Worm (Caenorhabditis elegans) whole organism, L3 larva: Measurements from ENCODE around the gene bli-5.
A peak's percentile ranks its signal among the peaks of the same experiment; 100 is the strongest.

ENCODE experiments used
- ZK546.5 ChIP-seq: sonication (generic microtip); optimal IDR thresholded peaks from 2 replicates; lab custom pipeline; 2017; ENCODE audit warnings: missing biosample characterization, missing genetic modification characterization
- ama-1 ChIP-seq: fragments of 150-350 bp; optimal IDR thresholded peaks from 2 replicates; lab custom pipeline; 2018
- ceh-28 ChIP-seq: fragments of 150-350 bp; optimal IDR thresholded peaks from 2 replicates; lab custom pipeline; 2014; ENCODE audit warnings: missing biosample characterization, missing genetic modification reagents, missing genetic modification characterization
- ceh-82 ChIP-seq: fragments of 150-350 bp; optimal IDR thresholded peaks from 2 replicates; lab custom pipeline; 2014; ENCODE audit warnings: missing biosample characterization, missing genetic modification characterization
- egl-27 ChIP-seq: sonication (generic microtip); optimal IDR thresholded peaks from 4 replicates; lab custom pipeline; 2017; ENCODE audit warnings: missing biosample characterization, missing genetic modification reagents, missing genetic modification characterization
- elt-2 ChIP-seq: sonication (generic microtip); optimal IDR thresholded peaks from 2 replicates; lab custom pipeline; 2016; ENCODE audit warnings: missing genetic modification reagents, mild to moderate bottlenecking, missing genetic modification characterization, missing compliant biosample characterization
- elt-3 ChIP-seq, 3 experiments: fragments of 150-350 bp in 1 of 3; sonication (generic microtip) in 2 of 3; optimal IDR thresholded peaks; 2 replicates in 2 of 3; 4 replicates in 1 of 3; lab custom pipeline; 2014 to 2017; ENCODE audit warnings: missing biosample characterization in 3 of 3, missing genetic modification characterization in 3 of 3
- eor-1 ChIP-seq, 2 experiments: fragments of 150-350 bp; optimal IDR thresholded peaks; 2 replicates each; lab custom pipeline; 2014 to 2018; ENCODE audit warnings: missing biosample characterization in 2 of 2, missing genetic modification characterization in 2 of 2
- fkh-2 ChIP-seq: fragments of 150-350 bp; optimal IDR thresholded peaks from 2 replicates; lab custom pipeline; 2014; ENCODE audit warnings: missing biosample characterization, missing genetic modification reagents, missing genetic modification characterization
- fos-1 ChIP-seq: fragments of 150-350 bp; optimal IDR thresholded peaks from 2 replicates; lab custom pipeline; 2014; ENCODE audit warnings: missing biosample characterization, missing genetic modification characterization
- hmg-11 ChIP-seq: sonication (generic microtip); optimal IDR thresholded peaks from 2 replicates; lab custom pipeline; 2016; ENCODE audit warnings: missing genetic modification characterization, missing compliant biosample characterization
- jun-1 ChIP-seq: fragments of 150-350 bp; optimal IDR thresholded peaks from 2 replicates; lab custom pipeline; 2014; ENCODE audit warnings: missing biosample characterization, missing genetic modification reagents, missing genetic modification characterization
- lin-15B ChIP-seq: fragments of 150-350 bp; optimal IDR thresholded peaks from 2 replicates; lab custom pipeline; 2014; ENCODE audit warnings: missing biosample characterization, missing genetic modification characterization
- lin-39 ChIP-seq: fragments of 150-350 bp; optimal IDR thresholded peaks from 2 replicates; lab custom pipeline; 2018; ENCODE audit warnings: missing biosample characterization, missing genetic modification reagents, missing genetic modification characterization
- mdl-1 ChIP-seq: fragments of 150-350 bp; optimal IDR thresholded peaks from 2 replicates; lab custom pipeline; 2014; ENCODE audit warnings: missing biosample characterization, missing genetic modification characterization
- mml-1 ChIP-seq: fragments of 150-350 bp; sonication (generic microtip); optimal IDR thresholded peaks from 3 replicates; lab custom pipeline; 2014; ENCODE audit warnings: missing biosample characterization, missing genetic modification characterization
- nfya-1 ChIP-seq: sonication (generic microtip); optimal IDR thresholded peaks from 2 replicates; lab custom pipeline; 2017; ENCODE audit warnings: missing genetic modification characterization, mild to moderate bottlenecking, missing compliant biosample characterization, antibody characterized with exemption, moderate library complexity; ENCODE audit not compliant: insufficient read depth
- nhr-12 ChIP-seq: fragments of 150-350 bp; optimal IDR thresholded peaks from 2 replicates; lab custom pipeline; 2014; ENCODE audit warnings: missing biosample characterization, missing genetic modification characterization
- nhr-23 ChIP-seq: fragments of 150-350 bp; optimal IDR thresholded peaks from 2 replicates; lab custom pipeline; 2014; ENCODE audit warnings: missing biosample characterization, missing genetic modification reagents, missing genetic modification characterization
- nhr-25 ChIP-seq: sonication (generic microtip); optimal IDR thresholded peaks from 2 replicates; lab custom pipeline; 2017; ENCODE audit warnings: missing biosample characterization, missing genetic modification characterization
- nhr-28 ChIP-seq: fragments of 150-350 bp; optimal IDR thresholded peaks from 2 replicates; lab custom pipeline; 2014; ENCODE audit warnings: missing biosample characterization, missing genetic modification characterization
- nhr-43 ChIP-seq: sonication (generic microtip); optimal IDR thresholded peaks from 2 replicates; lab custom pipeline; 2016; ENCODE audit warnings: mild to moderate bottlenecking, missing genetic modification characterization, missing compliant biosample characterization; ENCODE audit not compliant: poor library complexity, severe bottlenecking
- nhr-67 ChIP-seq: fragments of 150-350 bp; optimal IDR thresholded peaks from 2 replicates; lab custom pipeline; 2014; ENCODE audit warnings: missing biosample characterization, missing genetic modification characterization
- nhr-77 ChIP-seq: fragments of 150-350 bp; optimal IDR thresholded peaks from 2 replicates; lab custom pipeline; 2014; ENCODE audit warnings: missing biosample characterization, missing genetic modification characterization
- pha-4 ChIP-seq: fragments of 150-350 bp; optimal IDR thresholded peaks from 2 replicates; lab custom pipeline; 2014; ENCODE audit warnings: missing biosample characterization, missing genetic modification reagents, missing genetic modification characterization
- pqm-1 ChIP-seq: fragments of 150-350 bp; optimal IDR thresholded peaks from 2 replicates; lab custom pipeline; 2017; ENCODE audit warnings: missing biosample characterization, missing genetic modification characterization, inconsistent platforms
- sea-2 ChIP-seq: fragments of 150-350 bp; sonication (generic microtip); optimal IDR thresholded peaks from 4 replicates; lab custom pipeline; 2014; ENCODE audit warnings: missing biosample characterization, missing genetic modification reagents, missing genetic modification characterization
- skn-1 ChIP-seq: fragments of 150-350 bp; optimal IDR thresholded peaks from 2 replicates; lab custom pipeline; 2014; ENCODE audit warnings: missing biosample characterization, missing genetic modification characterization
- snpc-4 ChIP-seq: fragments of 150-350 bp; optimal IDR thresholded peaks from 2 replicates; lab custom pipeline; 2014; ENCODE audit warnings: missing biosample characterization, missing genetic modification characterization
- unc-39 ChIP-seq: sonication (generic microtip); optimal IDR thresholded peaks from 4 replicates; lab custom pipeline; 2017; ENCODE audit warnings: missing biosample characterization, missing genetic modification characterization
- unc-62 ChIP-seq: fragments of 150-350 bp; sonication (generic microtip); optimal IDR thresholded peaks from 4 replicates; lab custom pipeline; 2014; ENCODE audit warnings: missing biosample characterization, missing genetic modification reagents, missing genetic modification characterization
- ztf-11 ChIP-seq: fragments of 150-350 bp; optimal IDR thresholded peaks from 2 replicates; lab custom pipeline; 2014; ENCODE audit warnings: missing biosample characterization, missing genetic modification characterization

bli-5 gene

ce11 chrIII:13436843-13437242 is 7.3 kb upstream of the bli-5 start, which contains the start of gene F45G2.9:
Gene F45G2.9 (minus strand): TSS chrIII:13436943.
- no peak for TF ChIP-seq nhr-23
- no peak for TF ChIP-seq mdl-1 (tag; lab: Kevin White, UChicago)
- no peak for TF ChIP-seq hmg-11
- no peak for TF ChIP-seq fos-1 (tag; lab: Kevin White, UChicago)
- TF ChIP-seq nhr-28 (tag; lab: Kevin White, UChicago) = no peak
- no peak for TF ChIP-seq nfya-1
- TF ChIP-seq nhr-12 (tag; lab: Kevin White, UChicago) = no peak

DNA sequence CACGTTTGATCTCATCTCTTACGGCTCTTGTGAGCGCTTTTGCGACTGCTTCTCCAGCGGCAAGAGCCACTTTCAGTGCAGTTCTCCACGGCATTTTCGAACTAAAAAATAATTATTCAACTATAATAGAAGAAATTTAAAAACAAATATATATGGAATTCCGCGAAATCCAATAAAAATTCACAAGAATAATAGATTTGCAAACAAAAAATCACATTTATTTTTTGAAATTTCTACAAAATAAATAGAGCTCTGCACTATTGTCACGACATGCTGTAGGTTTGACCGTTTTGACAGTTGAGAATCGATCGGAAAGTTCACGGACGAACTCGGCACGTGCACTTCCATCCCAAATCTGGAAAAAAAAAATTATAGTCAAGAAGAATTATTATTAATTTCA is 6.0 kb upstream of the bli-5 start, which contains the start of gene F45G2.8:
Gene F45G2.8, minus strand, starts transcription at position 101 of the 400 bp plus-strand sequence.
- no peak for TF ChIP-seq elt-2

DNA sequence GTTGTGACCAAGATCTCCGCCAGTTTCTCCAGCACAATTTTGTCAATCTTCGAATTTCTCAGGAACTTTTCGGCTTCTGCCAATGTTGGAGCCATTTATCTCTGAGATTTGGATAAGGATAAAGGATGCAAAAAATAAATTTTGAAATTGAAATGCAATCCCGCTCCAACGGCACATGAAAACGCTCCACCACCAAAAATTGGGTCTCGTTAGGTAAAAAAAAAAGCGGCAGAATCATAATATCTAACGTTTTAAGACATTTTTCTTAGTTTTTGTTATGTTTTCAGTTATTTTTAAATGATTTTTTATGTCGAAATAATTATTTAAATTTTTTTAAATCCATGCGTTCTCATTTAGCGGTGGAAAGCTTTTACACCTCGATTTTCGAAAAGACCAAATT is 4.8 kb upstream of the bli-5 start, which contains the start of gene F45G2.7:
Gene F45G2.7, minus strand, starts transcription at position 101 of the 400 bp plus-strand sequence.
- TF ChIP-seq fos-1 (tag; lab: Kevin White, UChicago) (no peak), ZK546.5 (tag; lab: Kevin White, UChicago) (no peak), unc-39 (no peak), nhr-77 (tag; lab: Kevin White, UChicago) (no peak), ztf-11 (no peak), snpc-4 (tag; lab: Kevin White, UChicago) (no peak), nhr-23 (no peak), egl-27 (tag; lab: Kevin White, UChicago) (no peak), nhr-43 (tag; lab: Kevin White, UChicago) (no peak)

DNA sequence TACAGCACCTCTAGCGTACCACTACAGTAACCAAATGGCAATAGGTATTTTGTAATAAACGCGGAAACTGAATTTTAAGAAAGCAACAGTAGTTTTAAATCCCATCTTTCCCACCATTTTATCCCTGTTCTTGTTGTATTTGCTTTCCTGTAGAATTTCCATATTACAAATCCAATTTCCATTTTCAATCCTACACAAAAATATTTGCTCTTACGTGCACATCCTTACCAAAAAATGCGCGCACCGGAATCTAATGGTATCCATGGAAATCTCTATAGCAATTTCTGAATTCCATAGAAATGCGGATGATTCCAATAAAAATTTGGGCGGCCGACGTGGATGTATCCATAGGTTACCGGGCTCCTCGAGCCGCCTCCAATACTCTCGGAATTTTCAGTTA is 594 bp upstream of the bli-5 start, which contains the start of gene trf-1:
Gene trf-1, plus strand, starts transcription at position 301 of the 400 bp plus-strand sequence.
- TF ChIP-seq ceh-82 (tag; lab: Kevin White, UChicago) = no peak
- no peak for TF ChIP-seq eor-1 (tag; optimal IDR thresholded peaks at IDR 0.05; lab: Kevin White, UChicago)
- TF ChIP-seq fos-1 (tag; lab: Kevin White, UChicago) = no peak
- no peak for TF ChIP-seq snpc-4 (tag; lab: Kevin White, UChicago)
- TF ChIP-seq egl-27 (tag; lab: Kevin White, UChicago) = no peak
- no peak for TF ChIP-seq lin-39 (tag; lab: Kevin White, UChicago)
- no peak for TF ChIP-seq mml-1 (tag; lab: Kevin White, UChicago)
- no peak for TF ChIP-seq unc-39
- TF ChIP-seq elt-3 (tag; optimal IDR thresholded peaks at IDR 0.05; lab: Kevin White, UChicago) = no peak

DNA sequence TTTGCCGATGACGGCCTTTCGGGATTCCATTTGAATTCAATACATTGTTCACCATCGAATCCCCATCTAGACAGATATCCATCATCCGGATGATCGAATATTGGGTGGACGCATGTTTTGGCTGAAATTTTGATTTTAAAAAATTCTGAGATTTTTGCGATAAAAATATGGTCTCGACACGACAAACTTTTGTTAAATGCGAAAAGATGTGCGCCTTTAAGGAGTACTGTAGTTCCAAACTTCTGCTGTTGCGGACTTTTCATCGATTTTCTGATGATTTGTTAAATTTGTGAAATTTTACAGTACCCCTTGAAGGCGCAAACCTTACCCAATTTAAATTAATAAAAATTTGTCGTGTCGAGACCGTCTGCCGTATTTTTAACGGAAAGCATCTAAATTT is 1.8 kb downstream of the bli-5 start:
- TF ChIP-seq jun-1 (no peak), unc-62 (GFP tag; lab: Kevin White, UChicago) (no peak), ama-1 (lab: Kevin White, UChicago) (peak; percentile 37), nhr-25 (tag; lab: Kevin White, UChicago) (no peak)

- TF ChIP-seq hmg-11 = peak; percentile 67
- no peak for TF ChIP-seq fkh-2 (tag; lab: Kevin White, UChicago)
- TF ChIP-seq lin-15B (tag; lab: Kevin White, UChicago) = peak; percentile 28
- peak; percentile 46 for TF ChIP-seq nfya-1
Observed at ce11 chrIII:13426036-13426435, 3.5 kb downstream of the bli-5 start, which contains the start of gene cope-1. Gene cope-1 (plus strand): TSS chrIII:13426264.

- TF ChIP-seq elt-3 (tag; optimal IDR thresholded peaks at IDR 0.05; lab: Kevin White, UChicago) (peak in 1 of 3 experiments; percentile 6), nhr-67 (tag; lab: Kevin White, UChicago) (no peak), pha-4 (tag; lab: Kevin White, UChicago) (peak; percentile 79), ceh-28 (tag; lab: Kevin White, UChicago) (peak; percentile 71), nhr-23 (peak; percentile 82), lin-15B (tag; lab: Kevin White, UChicago) (peak; percentile 81), skn-1 (tag; lab: Kevin White, UChicago) (peak; percentile 29), nfya-1 (peak; percentile 70), snpc-4 (tag; lab: Kevin White, UChicago) (no peak), nhr-25 (tag; lab: Kevin White, UChicago) (peak; percentile 54), pqm-1 (tag; lab: Kevin White, UChicago) (peak; percentile 70), sea-2 (GFP tag; lab: Kevin White, UChicago) (no peak), egl-27 (tag; lab: Kevin White, UChicago) (no peak)
Observed at ce11 chrIII:13423414-13423813, 6.2 kb downstream of the bli-5 start, which contains the start of gene exo-1. Gene exo-1 (plus strand): TSS chrIII:13423514.
